Fruit fly (Drosophila melanogaster) whole organism, embryonic: ENCODE data around the gene Surf1.

Experiments
- BEAF-32 ChIP-seq: fragments of 200-800 bp; sonication (Bioruptor generic); optimal IDR thresholded peaks from 3 replicates; lab custom pipeline; 2017; ENCODE audit warnings: missing biosample characterization, missing genetic modification characterization, mild to moderate bottlenecking, moderate library complexity, missing genetic modification reagents
- Bteb2 ChIP-seq: fragments of 200-800 bp; sonication (Bioruptor generic); optimal IDR thresholded peaks from 2 replicates; lab custom pipeline; 2016; ENCODE audit warnings: missing biosample characterization, missing genetic modification characterization
- CG1024 ChIP-seq: fragments of 200-800 bp; sonication (Bioruptor generic); IDR thresholded peaks from 2 replicates; pipeline ENCODE4 v1.3.6; 2022; ENCODE audit warnings: missing biosample characterization, missing genetic modification characterization
- CG10431 ChIP-seq: fragments of 200-800 bp; sonication (Bioruptor generic); optimal IDR thresholded peaks from 3 replicates; lab custom pipeline; 2018; ENCODE audit warnings: missing biosample characterization, mild to moderate bottlenecking, missing genetic modification characterization
- CG12219 ChIP-seq: fragments of 200-800 bp; sonication (Bioruptor generic); optimal IDR thresholded peaks from 3 replicates; lab custom pipeline; 2018; ENCODE audit warnings: missing biosample characterization, mild to moderate bottlenecking, missing genetic modification characterization
- CG12391 ChIP-seq: fragments of 200-800 bp; sonication (Bioruptor generic); optimal IDR thresholded peaks from 3 replicates; lab custom pipeline; 2018; ENCODE audit warnings: missing biosample characterization, mild to moderate bottlenecking, missing genetic modification characterization, moderate library complexity
- CG15514 ChIP-seq: fragments of 200-800 bp; sonication (Bioruptor generic); optimal IDR thresholded peaks from 3 replicates; lab custom pipeline; 2017; ENCODE audit warnings: missing biosample characterization, missing genetic modification characterization, mild to moderate bottlenecking, moderate library complexity, missing genetic modification reagents
- CG17328 ChIP-seq: fragments of 200-800 bp; sonication (Bioruptor generic); IDR thresholded peaks from 2 replicates; pipeline ENCODE4 v1.3.6; 2022; ENCODE audit warnings: missing biosample characterization, missing genetic modification characterization
- CG17359 ChIP-seq: fragments of 200-800 bp; sonication (Bioruptor generic); optimal IDR thresholded peaks from 3 replicates; lab custom pipeline; 2018; ENCODE audit warnings: missing biosample characterization, mild to moderate bottlenecking, missing genetic modification characterization, moderate library complexity
- CG17568 ChIP-seq: fragments of 200-800 bp; sonication (Bioruptor generic); optimal IDR thresholded peaks from 2 replicates; lab custom pipeline; 2018; ENCODE audit warnings: missing biosample characterization, mild to moderate bottlenecking, missing genetic modification characterization, moderate library complexity
- CG17802 ChIP-seq: fragments of 200-800 bp; sonication (Bioruptor generic); optimal IDR thresholded peaks from 2 replicates; lab custom pipeline; 2018; ENCODE audit warnings: missing biosample characterization, mild to moderate bottlenecking, missing genetic modification characterization, moderate library complexity
- CG1832 ChIP-seq: fragments of 200-800 bp; sonication (Bioruptor generic); optimal IDR thresholded peaks from 2 replicates; lab custom pipeline; 2017; ENCODE audit warnings: missing biosample characterization, mild to moderate bottlenecking, missing genetic modification characterization, inconsistent platforms
- CG30020 ChIP-seq: fragments of 200-800 bp; optimal IDR thresholded peaks from 2 replicates; lab custom pipeline; 2019; ENCODE audit warnings: missing biosample characterization, mild to moderate bottlenecking, missing genetic modification characterization, moderate library complexity
- CG33557 ChIP-seq: fragments of 200-800 bp; sonication (Bioruptor generic); optimal IDR thresholded peaks from 2 replicates; lab custom pipeline; 2019; ENCODE audit warnings: missing biosample characterization, mild to moderate bottlenecking, missing genetic modification characterization, moderate library complexity
- CG34376 ChIP-seq: fragments of 200-800 bp; sonication (Bioruptor generic); optimal IDR thresholded peaks from 2 replicates; lab custom pipeline; 2018; ENCODE audit warnings: missing biosample characterization, mild to moderate bottlenecking, missing genetic modification characterization
- CG3847 ChIP-seq: fragments of 200-800 bp; sonication (Bioruptor generic); IDR thresholded peaks from 2 replicates; pipeline ENCODE4 v1.3.6; 2022; ENCODE audit warnings: missing biosample characterization, missing genetic modification characterization
- CG4854 ChIP-seq: fragments of 200-800 bp; sonication (Bioruptor generic); optimal IDR thresholded peaks from 2 replicates; lab custom pipeline; 2016; ENCODE audit warnings: missing biosample characterization, missing genetic modification characterization, inconsistent platforms
- CG8388 ChIP-seq: fragments of 200-800 bp; sonication (Bioruptor generic); optimal IDR thresholded peaks from 2 replicates; lab custom pipeline; 2019; ENCODE audit warnings: missing biosample characterization, mild to moderate bottlenecking, missing genetic modification characterization, moderate library complexity
- CG9817 ChIP-seq: fragments of 200-800 bp; sonication (Bioruptor generic); optimal IDR thresholded peaks from 2 replicates; lab custom pipeline; 2018; ENCODE audit warnings: missing biosample characterization, mild to moderate bottlenecking, missing genetic modification characterization, moderate library complexity
- CG9932 ChIP-seq: fragments of 200-800 bp; sonication (Bioruptor generic); IDR thresholded peaks from 2 replicates; pipeline ENCODE4 v1.3.6; 2022; ENCODE audit warnings: missing biosample characterization, missing genetic modification characterization
- CTCF ChIP-seq: fragments of 200-800 bp; sonication (Bioruptor generic); optimal IDR thresholded peaks from 2 replicates; lab custom pipeline; 2017; ENCODE audit warnings: missing biosample characterization, mild to moderate bottlenecking, missing genetic modification characterization, moderate library complexity
- D ChIP-seq, 2 experiments: fragments of 200-800 bp in 1 of 2; fragments of >200 bp in 1 of 2; sonication (Bioruptor generic) in 1 of 2; optimal IDR thresholded peaks; 2 replicates in 1 of 2; 3 replicates in 1 of 2; lab custom pipeline; 2017; ENCODE audit warnings: mild to moderate bottlenecking in 1 of 2, missing biosample characterization in 1 of 2, missing genetic modification characterization in 1 of 2, missing genetic modification reagents in 1 of 2
- Hr51 ChIP-seq, 2 experiments: fragments of 200-800 bp; sonication (Bioruptor generic); optimal IDR thresholded peaks; 2 replicates in 1 of 2; 3 replicates in 1 of 2; lab custom pipeline; 2016 to 2018; ENCODE audit warnings: missing biosample characterization in 2 of 2, missing genetic modification characterization in 2 of 2, mild to moderate bottlenecking in 1 of 2, moderate library complexity in 1 of 2
- Lhr ChIP-seq: fragments of 200-800 bp; sonication (Bioruptor generic); optimal IDR thresholded peaks from 3 replicates; lab custom pipeline; 2017; ENCODE audit warnings: mild to moderate bottlenecking, missing biosample characterization, missing genetic modification reagents, missing genetic modification characterization
- NC2α ChIP-seq: fragments of 200-800 bp; sonication (Bioruptor generic); optimal IDR thresholded peaks from 2 replicates; lab custom pipeline; 2016; ENCODE audit warnings: missing biosample characterization, missing genetic modification characterization
- Neu2 ChIP-seq: fragments of 200-800 bp; sonication (Bioruptor generic); optimal IDR thresholded peaks from 3 replicates; lab custom pipeline; 2016; ENCODE audit warnings: missing biosample characterization, missing genetic modification characterization, borderline replicate concordance
- ash1 ChIP-seq: fragments of 200-800 bp; sonication (Bioruptor generic); optimal IDR thresholded peaks from 2 replicates; lab custom pipeline; 2018; ENCODE audit warnings: missing biosample characterization, mild to moderate bottlenecking, missing genetic modification characterization
- bbx ChIP-seq: fragments of 200-800 bp; sonication (Bioruptor generic); IDR thresholded peaks from 2 replicates; pipeline ENCODE4 v1.3.6; 2022; ENCODE audit warnings: missing biosample characterization, missing genetic modification characterization; ENCODE audit not compliant: partially characterized antibody
- bcd ChIP-seq: fragments of 200-800 bp; sonication (Bioruptor generic); optimal IDR thresholded peaks from 2 replicates; lab custom pipeline; 2017; ENCODE audit warnings: missing biosample characterization, mild to moderate bottlenecking, missing genetic modification characterization
- br ChIP-seq: fragments of >200 bp; optimal IDR thresholded peaks from 2 replicates; lab custom pipeline; 2017
- corto ChIP-seq: fragments of 200-800 bp; sonication (Bioruptor generic); optimal IDR thresholded peaks from 2 replicates; lab custom pipeline; 2016; ENCODE audit warnings: missing biosample characterization, mild to moderate bottlenecking, missing genetic modification characterization, moderate library complexity
- crol ChIP-seq: fragments of 200-800 bp; sonication (Bioruptor generic); IDR thresholded peaks from 2 replicates; pipeline ENCODE4 v1.3.6; 2022; ENCODE audit warnings: missing biosample characterization, missing genetic modification characterization
- crp ChIP-seq, 2 experiments: fragments of 200-800 bp; sonication (Bioruptor generic); optimal IDR thresholded peaks; 2 replicates in 1 of 2; 3 replicates in 1 of 2; lab custom pipeline; 2017; ENCODE audit warnings: missing biosample characterization in 2 of 2, missing genetic modification characterization in 2 of 2, mild to moderate bottlenecking in 1 of 2, moderate library complexity in 1 of 2
- en ChIP-seq: fragments of 200-800 bp; sonication (Bioruptor generic); optimal IDR thresholded peaks from 2 replicates; lab custom pipeline; 2016; ENCODE audit warnings: missing biosample characterization, missing genetic modification characterization
- fu2 ChIP-seq: fragments of 200-800 bp; sonication (Bioruptor generic); optimal IDR thresholded peaks from 2 replicates; lab custom pipeline; 2016; ENCODE audit warnings: missing biosample characterization, missing genetic modification characterization
- gcm ChIP-seq: fragments of 200-800 bp; sonication (Bioruptor generic); optimal IDR thresholded peaks from 2 replicates; lab custom pipeline; 2019; ENCODE audit warnings: missing biosample characterization, mild to moderate bottlenecking, missing genetic modification characterization, moderate library complexity
- lov ChIP-seq, 2 experiments: fragments of 200-800 bp in 1 of 2; fragments of >200 bp in 1 of 2; sonication (Bioruptor generic) in 1 of 2; IDR thresholded peaks in 1 of 2; optimal IDR thresholded peaks in 1 of 2; 2 replicates in 1 of 2; 3 replicates in 1 of 2; pipeline versions ENCODE4 v1.3.6 to Lab custom; 2017 to 2022; ENCODE audit warnings: missing biosample characterization in 1 of 2, missing genetic modification characterization in 1 of 2
- luna ChIP-seq: fragments of 200-800 bp; sonication (Bioruptor generic); optimal IDR thresholded peaks from 2 replicates; lab custom pipeline; 2016; ENCODE audit warnings: missing biosample characterization, missing genetic modification characterization
- nau ChIP-seq: fragments of 200-800 bp; sonication (Bioruptor generic); optimal IDR thresholded peaks from 3 replicates; lab custom pipeline; 2017; ENCODE audit warnings: missing biosample characterization, mild to moderate bottlenecking, missing genetic modification characterization, missing genetic modification reagents
- nerfin-1 ChIP-seq: fragments of 200-800 bp; sonication (Bioruptor generic); optimal IDR thresholded peaks from 3 replicates; lab custom pipeline; 2019; ENCODE audit warnings: missing biosample characterization, mild to moderate bottlenecking, missing genetic modification characterization, moderate library complexity
- repo ChIP-seq: fragments of 200-800 bp; sonication (Bioruptor generic); optimal IDR thresholded peaks from 2 replicates; lab custom pipeline; 2016; ENCODE audit warnings: missing biosample characterization, missing genetic modification characterization
- rib ChIP-seq: fragments of 200-800 bp; sonication (Bioruptor generic); IDR thresholded peaks from 2 replicates; pipeline ENCODE4 v1.3.6; 2022; ENCODE audit warnings: missing biosample characterization, missing genetic modification characterization
- ro ChIP-seq: fragments of 200-800 bp; sonication (Bioruptor generic); IDR thresholded peaks from 2 replicates; pipeline ENCODE4 v1.3.6; 2022; ENCODE audit warnings: missing biosample characterization, missing genetic modification characterization
- ssp ChIP-seq: fragments of 200-800 bp; sonication (Bioruptor generic); IDR thresholded peaks from 2 replicates; pipeline ENCODE4 v1.3.6; 2022; ENCODE audit warnings: missing biosample characterization, missing genetic modification characterization
- vvl ChIP-seq: fragments of 200-800 bp; sonication (Bioruptor generic); IDR thresholded peaks from 2 replicates; pipeline ENCODE4 v1.3.6; 2022; ENCODE audit warnings: missing biosample characterization, missing genetic modification characterization
- z ChIP-seq: fragments of 200-800 bp; sonication (Bioruptor generic); IDR thresholded peaks from 3 replicates; pipeline ENCODE4 v1.3.6; 2022; ENCODE audit warnings: missing biosample characterization, missing genetic modification characterization
- zen ChIP-seq: fragments of 200-800 bp; sonication (Bioruptor generic); optimal IDR thresholded peaks from 3 replicates; lab custom pipeline; 2018; ENCODE audit warnings: missing biosample characterization, mild to moderate bottlenecking, missing genetic modification characterization, moderate library complexity

The Surf1 gene

dm6 chr3L:6979387-6980249, 21.5 kb downstream of the Surf1 start, which contains the start of gene Galphai (continued):
- peak; percentile 67 for TF ChIP-seq BEAF-32
- TF ChIP-seq CG15514 (GFP tag; lab: Kevin White, UChicago), result peak; percentile 92
- TF ChIP-seq CG17802, result no peak
- TF ChIP-seq CG10431 (GFP tag; lab: Kevin White, UChicago), result peak; percentile 61
- TF ChIP-seq crp (GFP tag; optimal IDR thresholded peaks at IDR 0.05; lab: Kevin White, UChicago), result peak in 1 of 2 experiments; percentile 33
- TF ChIP-seq CG33557 (GFP tag; lab: Kevin White, UChicago), result peak; percentile 4
- peak; percentile 53 for TF ChIP-seq D (optimal IDR thresholded peaks at IDR 0.05; lab: Kevin White, UChicago)
- no peak for TF ChIP-seq D (GFP tag; optimal IDR thresholded peaks at IDR 0.05; lab: Kevin White, UChicago)
- TF ChIP-seq rib (GFP tag; lab: Robert Waterston, UW), result peak; percentile 49
- peak; percentile 46 for TF ChIP-seq repo (GFP tag; lab: Kevin White, UChicago)
- TF ChIP-seq ssp (GFP tag; lab: Robert Waterston, UW), result no peak
- TF ChIP-seq fu2 (GFP tag; lab: Kevin White, UChicago), result peak; percentile 19
- peak in 1 of 2 experiments; percentile 33 for TF ChIP-seq Hr51 (GFP tag; optimal IDR thresholded peaks at IDR 0.05; lab: Kevin White, UChicago)
- no peak for TF ChIP-seq CG12219 (GFP tag; lab: Kevin White, UChicago)
- peak; percentile 64 for TF ChIP-seq zen (tag; lab: Kevin White, UChicago)
- no peak for TF ChIP-seq CG17568 (GFP tag; lab: Kevin White, UChicago)
- no peak for TF ChIP-seq Neu2 (GFP tag; lab: Kevin White, UChicago)
- no peak for TF ChIP-seq en (GFP tag; lab: Kevin White, UChicago)
- peak; percentile 49 for TF ChIP-seq CG34376
- no peak for TF ChIP-seq nau (GFP tag; lab: Kevin White, UChicago)
- no peak for TF ChIP-seq CG17359 (tag; lab: Kevin White, UChicago)
- TF ChIP-seq gcm (GFP tag; lab: Kevin White, UChicago), result peak; percentile 12
- TF ChIP-seq bcd, result peak; percentile 1
- TF ChIP-seq nerfin-1 (tag; lab: Kevin White, UChicago), result no peak
- TF ChIP-seq CG9817, result peak; percentile 28
- TF ChIP-seq CG8388 (GFP tag; lab: Kevin White, UChicago), result no peak
- no peak for TF ChIP-seq NC2α (GFP tag; lab: Kevin White, UChicago)
- TF ChIP-seq corto (GFP tag; lab: Kevin White, UChicago), result no peak
- TF ChIP-seq vvl (GFP tag; lab: Robert Waterston, UW), result peak; percentile 75
- peak; percentile 66 for TF ChIP-seq CG9932 (GFP tag; lab: Robert Waterston, UW)
- TF ChIP-seq ash1 (GFP tag; lab: Kevin White, UChicago), result peak; percentile 24
- TF ChIP-seq CTCF (GFP tag; lab: Kevin White, UChicago), result peak; percentile 65
- TF ChIP-seq crol (GFP tag; lab: Robert Waterston, UW), result peak; percentile 68; the same call in 1 of the 2 replicates
- TF ChIP-seq Lhr, result peak; percentile 100
- no peak for TF ChIP-seq CG4854
- no peak for TF ChIP-seq CG17328 (GFP tag; lab: Robert Waterston, UW)
- TF ChIP-seq Bteb2, result no peak
- peak; percentile 43 for TF ChIP-seq bbx
- TF ChIP-seq CG30020, result peak; percentile 24
- TF ChIP-seq CG1024 (GFP tag; lab: Robert Waterston, UW), result no peak
- no peak for TF ChIP-seq z (GFP tag; lab: Robert Waterston, UW)
- peak; percentile 35 for TF ChIP-seq CG12391 (tag; lab: Kevin White, UChicago)
- peak; percentile 44 for TF ChIP-seq luna (GFP tag; lab: Kevin White, UChicago)
- no peak for TF ChIP-seq CG1832 (GFP tag; lab: Kevin White, UChicago)
- no peak for TF ChIP-seq br (lab: Kevin White, UChicago)
- no peak for TF ChIP-seq lov (optimal IDR thresholded peaks at IDR 0.05; lab: Kevin White, UChicago)
- TF ChIP-seq lov (GFP tag; IDR thresholded peaks at IDR 0.05; lab: Robert Waterston, UW), result no peak
- no peak for TF ChIP-seq ro (GFP tag; lab: Robert Waterston, UW)
- peak; percentile 93 for TF ChIP-seq CG3847
